Fruit fly (Drosophila melanogaster): ENCODE data around the gene Vm26Aa.

- TF ChIP-seq ovo (GFP tag; optimal IDR thresholded peaks at IDR 0.05): no peak
- no peak for TF ChIP-seq cic (GFP tag; optimal IDR thresholded peaks at IDR 0.05)
- TF ChIP-seq kay (GFP tag; ENCODE audit: borderline replicate concordance): no peak
- TF ChIP-seq Hr96 (GFP tag; optimal IDR thresholded peaks at IDR 0.05): no peak
- TF ChIP-seq CG7101 (tag; optimal IDR thresholded peaks at IDR 0.05): no peak
- TF ChIP-seq tj (GFP tag; optimal IDR thresholded peaks at IDR 0.05): peak; percentile 26
- no peak for TF ChIP-seq CG7045 (GFP tag; optimal IDR thresholded peaks at IDR 0.05)
- TF ChIP-seq CG14711 (tag; optimal IDR thresholded peaks at IDR 0.05): no peak
- TF ChIP-seq Clk (GFP tag; optimal IDR thresholded peaks at IDR 0.05): no peak
Observed at dm6 chr2L:5975025-5975539, 14.9 kb upstream of the Vm26Aa start.

Measured in whole organism, adult.